Worm (Caenorhabditis elegans) whole organism, young adult: Measurements from ENCODE around the gene nhr-105.

ENCODE experiments used
- B0019.2 ChIP-seq: fragments of 200-800 bp; sonication (Bioruptor generic); conservative IDR thresholded peaks from 2 replicates; pipeline ENCODE4 v1.3.6; 2022; ENCODE audit warnings: missing genetic modification reagents, missing genetic modification characterization, missing compliant biosample characterization
- B0336.3 ChIP-seq: fragments of 200-800 bp; sonication (Bioruptor generic); IDR thresholded peaks from 2 replicates; pipeline ENCODE4 v1.3.6; 2022; ENCODE audit warnings: missing genetic modification characterization, missing compliant biosample characterization
- F10E7.11 ChIP-seq: sonication (generic microtip); optimal IDR thresholded peaks from 2 replicates; lab custom pipeline; 2017; ENCODE audit warnings: mild to moderate bottlenecking, missing genetic modification characterization, moderate library complexity, missing compliant biosample characterization
- F33H1.4 ChIP-seq: fragments of 200-800 bp; sonication (Bioruptor generic); IDR thresholded peaks from 2 replicates; pipeline ENCODE4 v1.3.6; 2022; ENCODE audit warnings: missing genetic modification reagents, missing genetic modification characterization, missing compliant biosample characterization
- F39B2.1 ChIP-seq: fragments of 200-800 bp; sonication (Bioruptor generic); IDR thresholded peaks from 2 replicates; pipeline ENCODE4 v1.3.6; 2022; ENCODE audit warnings: missing genetic modification reagents, missing genetic modification characterization, missing compliant biosample characterization
- F49E8.2 ChIP-seq: sonication (generic microtip); optimal IDR thresholded peaks from 3 replicates; lab custom pipeline; 2017; ENCODE audit warnings: missing genetic modification characterization, mild to moderate bottlenecking, missing compliant biosample characterization, antibody characterized with exemption, moderate library complexity; ENCODE audit not compliant: insufficient read depth
- F52B5.7 ChIP-seq: sonication (generic microtip); optimal IDR thresholded peaks from 2 replicates; lab custom pipeline; 2016; ENCODE audit warnings: mild to moderate bottlenecking, missing genetic modification characterization, missing compliant biosample characterization
- K12H6.12 ChIP-seq: fragments of 200-800 bp; sonication (Bioruptor generic); optimal IDR thresholded peaks from 2 replicates; lab custom pipeline; 2018; ENCODE audit warnings: mild to moderate bottlenecking, missing genetic modification characterization, missing compliant biosample characterization
- Y53G8AR.9 ChIP-seq: fragments of 200-800 bp; sonication (Bioruptor generic); conservative IDR thresholded peaks from 2 replicates; pipeline ENCODE4 v1.3.6; 2022; ENCODE audit warnings: missing genetic modification reagents, missing genetic modification characterization, missing compliant biosample characterization
- aptf-3 ChIP-seq: fragments of 200-800 bp; sonication (Bioruptor generic); IDR thresholded peaks from 2 replicates; pipeline ENCODE4 v1.3.6; 2022; ENCODE audit warnings: missing genetic modification characterization, missing compliant biosample characterization
- attf-5 ChIP-seq: fragments of 200-800 bp; sonication (Bioruptor generic); optimal IDR thresholded peaks from 2 replicates; lab custom pipeline; 2018; ENCODE audit warnings: mild to moderate bottlenecking, missing genetic modification characterization, missing compliant biosample characterization
- ceh-27 ChIP-seq: fragments of 200-800 bp; sonication (Bioruptor generic); optimal IDR thresholded peaks from 2 replicates; lab custom pipeline; 2018; ENCODE audit warnings: mild to moderate bottlenecking, missing genetic modification characterization, moderate library complexity, missing compliant biosample characterization
- ceh-91 ChIP-seq: fragments of 200-800 bp; sonication (Bioruptor generic); IDR thresholded peaks from 2 replicates; pipeline ENCODE4 v1.3.6; 2022; ENCODE audit warnings: missing genetic modification reagents, missing genetic modification characterization, missing compliant biosample characterization
- egl-44 ChIP-seq: fragments of 200-800 bp; sonication (Bioruptor generic); IDR thresholded peaks from 2 replicates; pipeline ENCODE4 v1.3.6; 2022; ENCODE audit warnings: missing genetic modification reagents, missing genetic modification characterization, missing compliant biosample characterization
- ekl-4 ChIP-seq: fragments of 200-800 bp; sonication (Bioruptor generic); IDR thresholded peaks from 2 replicates; pipeline ENCODE4 v1.3.6; 2022; ENCODE audit warnings: missing genetic modification reagents, missing genetic modification characterization, missing compliant biosample characterization
- fkh-3 ChIP-seq: sonication (generic microtip); optimal IDR thresholded peaks from 2 replicates; lab custom pipeline; 2016; ENCODE audit warnings: mild to moderate bottlenecking, missing genetic modification characterization, missing compliant biosample characterization
- hlh-12 ChIP-seq: sonication (generic microtip); optimal IDR thresholded peaks from 2 replicates; lab custom pipeline; 2016; ENCODE audit warnings: missing genetic modification characterization, missing compliant biosample characterization
- hrde-1 ChIP-seq: sonication (generic microtip); optimal IDR thresholded peaks from 2 replicates; lab custom pipeline; 2016; ENCODE audit warnings: missing genetic modification characterization, mild to moderate bottlenecking, missing compliant biosample characterization, moderate library complexity, missing genotype, missing genetic modification reagents, borderline replicate concordance
- hsf-1 ChIP-seq: fragments of 200-800 bp; sonication (Bioruptor generic); IDR thresholded peaks from 2 replicates; pipeline ENCODE4 v1.3.6; 2022; ENCODE audit warnings: missing genetic modification reagents, missing genetic modification characterization, missing compliant biosample characterization
- let-526 ChIP-seq: fragments of 200-800 bp; sonication (Bioruptor generic); IDR thresholded peaks from 2 replicates; pipeline ENCODE4 v1.3.6; 2022; ENCODE audit warnings: missing genetic modification reagents, missing genetic modification characterization, missing compliant biosample characterization
- lin-54 ChIP-seq: fragments of 200-800 bp; sonication (Bioruptor generic); optimal IDR thresholded peaks from 2 replicates; lab custom pipeline; 2018; ENCODE audit warnings: mild to moderate bottlenecking, missing genetic modification characterization, missing compliant biosample characterization
- madf-3 ChIP-seq: fragments of 200-800 bp; sonication (Bioruptor generic); IDR thresholded peaks from 2 replicates; pipeline ENCODE4 v1.3.6; 2022; ENCODE audit warnings: missing genetic modification reagents, missing genetic modification characterization, missing compliant biosample characterization
- madf-8 ChIP-seq: fragments of 200-800 bp; sonication (Bioruptor generic); conservative IDR thresholded peaks from 2 replicates; pipeline ENCODE4 v1.3.6; 2022; ENCODE audit warnings: missing genetic modification reagents, missing genetic modification characterization, missing compliant biosample characterization
- mcd-1 ChIP-seq: fragments of 200-800 bp; sonication (Bioruptor generic); IDR thresholded peaks from 2 replicates; pipeline ENCODE4 v1.3.6; 2022; ENCODE audit warnings: missing genetic modification reagents, missing genetic modification characterization, missing compliant biosample characterization
- mel-28 ChIP-seq: sonication (generic microtip); optimal IDR thresholded peaks from 2 replicates; lab custom pipeline; 2016; ENCODE audit warnings: borderline replicate concordance, mild to moderate bottlenecking, missing genetic modification characterization, missing compliant biosample characterization
- nhr-179 ChIP-seq: sonication (generic microtip); optimal IDR thresholded peaks from 2 replicates; lab custom pipeline; 2016; ENCODE audit warnings: mild to moderate bottlenecking, missing genetic modification characterization, missing compliant biosample characterization
- nhr-27 ChIP-seq: fragments of 200-800 bp; sonication (Bioruptor generic); optimal IDR thresholded peaks from 2 replicates; lab custom pipeline; 2018; ENCODE audit warnings: mild to moderate bottlenecking, missing genetic modification characterization, moderate library complexity, missing compliant biosample characterization
- pbrm-1 ChIP-seq: fragments of 200-800 bp; sonication (Bioruptor generic); IDR thresholded peaks from 2 replicates; pipeline ENCODE4 v1.3.6; 2022; ENCODE audit warnings: missing genetic modification reagents, missing genetic modification characterization, missing compliant biosample characterization
- pha-4 ChIP-seq: fragments of 150-350 bp; sonication (generic microtip); optimal IDR thresholded peaks from 2 replicates; lab custom pipeline; 2014; ENCODE audit warnings: missing biosample characterization, missing genetic modification reagents, missing genetic modification characterization
- sdz-38 ChIP-seq: sonication (generic microtip); optimal IDR thresholded peaks from 2 replicates; lab custom pipeline; 2016; ENCODE audit warnings: missing genotype, missing genetic modification characterization, missing compliant biosample characterization
- sea-2 ChIP-seq: fragments of 200-800 bp; sonication (Bioruptor generic); IDR thresholded peaks from 2 replicates; pipeline ENCODE4 v1.3.6; 2022; ENCODE audit warnings: missing genetic modification characterization, missing compliant biosample characterization
- snpc-1.1 ChIP-seq: sonication (generic microtip); optimal IDR thresholded peaks from 2 replicates; lab custom pipeline; 2017; ENCODE audit warnings: missing genetic modification characterization, mild to moderate bottlenecking, missing compliant biosample characterization, antibody characterized with exemption, moderate library complexity, missing genotype, missing genetic modification reagents; ENCODE audit not compliant: insufficient read depth
- snpc-1.3 ChIP-seq: sonication (generic microtip); optimal IDR thresholded peaks from 2 replicates; lab custom pipeline; 2017; ENCODE audit warnings: missing genetic modification characterization, mild to moderate bottlenecking, missing compliant biosample characterization, antibody characterized with exemption, moderate library complexity, missing genotype, missing genetic modification reagents; ENCODE audit not compliant: insufficient read depth
- somi-1 ChIP-seq: fragments of 200-800 bp; sonication (Bioruptor generic); optimal IDR thresholded peaks from 2 replicates; lab custom pipeline; 2018; ENCODE audit warnings: mild to moderate bottlenecking, missing genetic modification characterization, missing compliant biosample characterization
- sptf-2 ChIP-seq: fragments of 200-800 bp; sonication (Bioruptor generic); optimal IDR thresholded peaks from 2 replicates; lab custom pipeline; 2018; ENCODE audit warnings: mild to moderate bottlenecking, missing genetic modification characterization, missing compliant biosample characterization
- tlf-1 ChIP-seq: fragments of 200-800 bp; sonication (Bioruptor generic); optimal IDR thresholded peaks from 2 replicates; lab custom pipeline; 2018; ENCODE audit warnings: mild to moderate bottlenecking, missing genetic modification characterization, missing compliant biosample characterization
- ztf-3 ChIP-seq: fragments of 200-800 bp; sonication (Bioruptor generic); optimal IDR thresholded peaks from 2 replicates; lab custom pipeline; 2018; ENCODE audit warnings: mild to moderate bottlenecking, missing genetic modification characterization, missing compliant biosample characterization
- ztf-6 ChIP-seq: fragments of 200-800 bp; sonication (Bioruptor generic); IDR thresholded peaks from 2 replicates; pipeline ENCODE4 v1.3.6; 2022; ENCODE audit warnings: missing genetic modification reagents, missing genetic modification characterization, missing compliant biosample characterization

Gene nhr-105

ce11 chrIV:7084632-7085160, 34.7 kb downstream of the nhr-105 start, which contains the start of gene rps-4 (continued):
- no peak for TF ChIP-seq B0019.2
- peak; percentile 24 for TF ChIP-seq somi-1 (GFP tag; lab: Kevin White, UChicago)
- peak; percentile 73 for TF ChIP-seq lin-54 (GFP tag; lab: Kevin White, UChicago)
- peak; percentile 87 for TF ChIP-seq attf-5 (GFP tag; lab: Kevin White, UChicago)
- TF ChIP-seq let-526 (GFP tag; lab: Robert Waterston, UW) = no peak
- TF ChIP-seq B0336.3 (GFP tag; lab: Robert Waterston, UW) = no peak; the same call in 1 of the 2 replicates
- TF ChIP-seq snpc-1.3 (tag; lab: Kevin White, UChicago) = peak; percentile 81
- no peak for TF ChIP-seq ztf-3 (GFP tag; lab: Kevin White, UChicago)
- peak; percentile 94 for TF ChIP-seq F33H1.4 (GFP tag; lab: Robert Waterston, UW)
- no peak for TF ChIP-seq sptf-2 (GFP tag; lab: Kevin White, UChicago)
- TF ChIP-seq pha-4 = peak; percentile 50
- peak; percentile 98 for TF ChIP-seq mcd-1 (GFP tag; lab: Robert Waterston, UW)
- TF ChIP-seq tlf-1 (GFP tag; lab: Kevin White, UChicago) = peak; percentile 73
- TF ChIP-seq egl-44 = no peak
- TF ChIP-seq aptf-3 (GFP tag; lab: Robert Waterston, UW) = no peak
- TF ChIP-seq ceh-27 (GFP tag; lab: Kevin White, UChicago) = peak; percentile 70
- TF ChIP-seq hlh-12 (tag; lab: Kevin White, UChicago) = no peak
- TF ChIP-seq snpc-1.1 (tag; lab: Kevin White, UChicago) = peak; percentile 14
- TF ChIP-seq nhr-179 = no peak
- no peak for TF ChIP-seq nhr-27 (tag; lab: Kevin White, UChicago)
- TF ChIP-seq mel-28 (tag; lab: Kevin White, UChicago) = no peak
- no peak for TF ChIP-seq hsf-1 (GFP tag; lab: Robert Waterston, UW)
- no peak for TF ChIP-seq F39B2.1
- no peak for TF ChIP-seq sdz-38 (tag; lab: Kevin White, UChicago)
- no peak for TF ChIP-seq F10E7.11 (tag; lab: Kevin White, UChicago)
- peak; percentile 61 for TF ChIP-seq K12H6.12 (tag; lab: Kevin White, UChicago)
- no peak for TF ChIP-seq Y53G8AR.9 (GFP tag; lab: Robert Waterston, UW)
- TF ChIP-seq madf-3 (GFP tag; lab: Robert Waterston, UW) = peak; percentile 37; the same call in 1 of the 2 replicates
- no peak for TF ChIP-seq sea-2 (GFP tag; lab: Robert Waterston, UW)
- TF ChIP-seq pbrm-1 (GFP tag; lab: Robert Waterston, UW) = peak; percentile 79
- no peak for TF ChIP-seq fkh-3 (tag; lab: Kevin White, UChicago)
- no peak for TF ChIP-seq F52B5.7 (tag; lab: Kevin White, UChicago)
- no peak for TF ChIP-seq ztf-6 (GFP tag; lab: Robert Waterston, UW)
- peak; percentile 45 for TF ChIP-seq hrde-1 (tag; lab: Kevin White, UChicago)
- TF ChIP-seq F49E8.2 (tag; lab: Kevin White, UChicago) = peak; percentile 74
- TF ChIP-seq ceh-91 (GFP tag; lab: Robert Waterston, UW) = peak; percentile 71
- TF ChIP-seq ekl-4 (GFP tag; lab: Robert Waterston, UW) = peak; percentile 24; the same call in 1 of the 2 replicates
- TF ChIP-seq madf-8 (GFP tag; lab: Robert Waterston, UW) = peak; percentile 54
